Fruit fly (Drosophila melanogaster) whole organism, embryonic: ENCODE measurements around the gene PpV.

ENCODE experiments used
- Asciz ChIP-seq: fragments of 200-800 bp; sonication (Bioruptor generic); optimal IDR thresholded peaks from 2 replicates; lab custom pipeline; 2017; ENCODE audit warnings: missing biosample characterization, mild to moderate bottlenecking, missing genetic modification characterization, missing genetic modification reagents
- Awh ChIP-seq: fragments of 200-800 bp; sonication (Bioruptor generic); IDR thresholded peaks from 2 replicates; pipeline ENCODE4, ENCODE4 v1.3.6; 2022; ENCODE audit warnings: missing biosample characterization, missing genetic modification characterization
- B-H1 ChIP-seq: fragments of 200-800 bp; sonication (Bioruptor generic); IDR thresholded peaks from 3 replicates; pipeline ENCODE4 v1.3.6; 2022; ENCODE audit warnings: missing biosample characterization, missing genetic modification characterization
- CG10209 ChIP-seq: fragments of 200-800 bp; sonication (Bioruptor generic); optimal IDR thresholded peaks from 3 replicates; lab custom pipeline; 2017; ENCODE audit warnings: missing biosample characterization, mild to moderate bottlenecking, missing genetic modification characterization, missing genetic modification reagents
- CG10654 ChIP-seq: fragments of 200-800 bp; sonication (Bioruptor generic); optimal IDR thresholded peaks from 2 replicates; lab custom pipeline; 2016; ENCODE audit warnings: missing biosample characterization, missing genetic modification characterization
- CG10959 ChIP-seq: fragments of 200-800 bp; sonication (Bioruptor generic); IDR thresholded peaks from 2 replicates; pipeline ENCODE4 v1.3.6; 2022; ENCODE audit warnings: missing biosample characterization, missing genetic modification characterization
- CG12104 ChIP-seq: fragments of 200-800 bp; sonication (Bioruptor generic); optimal IDR thresholded peaks from 3 replicates; lab custom pipeline; 2016; ENCODE audit warnings: missing biosample characterization, missing genetic modification characterization
- CG12219 ChIP-seq: fragments of 200-800 bp; sonication (Bioruptor generic); optimal IDR thresholded peaks from 3 replicates; lab custom pipeline; 2018; ENCODE audit warnings: missing biosample characterization, mild to moderate bottlenecking, missing genetic modification characterization
- CG14860 ChIP-seq: fragments of 200-800 bp; sonication (Bioruptor generic); IDR thresholded peaks from 3 replicates; pipeline ENCODE4 v1.3.6; 2022; ENCODE audit warnings: missing biosample characterization, missing genetic modification characterization; ENCODE audit not compliant: partially characterized antibody
- CG1602 ChIP-seq: fragments of 200-800 bp; sonication (Bioruptor generic); optimal IDR thresholded peaks from 3 replicates; lab custom pipeline; 2016; ENCODE audit warnings: missing biosample characterization, missing genetic modification characterization
- CG16815 ChIP-seq: fragments of 200-800 bp; sonication (Bioruptor generic); optimal IDR thresholded peaks from 3 replicates; lab custom pipeline; 2017; ENCODE audit warnings: missing biosample characterization, mild to moderate bottlenecking, missing genetic modification characterization
- CG18011 ChIP-seq: fragments of 200-800 bp; sonication (Bioruptor generic); optimal IDR thresholded peaks from 2 replicates; lab custom pipeline; 2017; ENCODE audit warnings: missing biosample characterization, missing genetic modification characterization, mild to moderate bottlenecking, moderate library complexity, missing genotype
- CG18262 ChIP-seq: fragments of 200-800 bp; optimal IDR thresholded peaks from 3 replicates; lab custom pipeline; 2019; ENCODE audit warnings: missing biosample characterization, mild to moderate bottlenecking, missing genetic modification characterization, moderate library complexity
- CG18599 ChIP-seq: fragments of 200-800 bp; sonication (Bioruptor generic); optimal IDR thresholded peaks from 3 replicates; lab custom pipeline; 2017; ENCODE audit warnings: missing biosample characterization, missing genetic modification characterization, mild to moderate bottlenecking, moderate library complexity, missing genetic modification reagents
- CG2202 ChIP-seq: fragments of 200-800 bp; sonication (Bioruptor generic); optimal IDR thresholded peaks from 2 replicates; lab custom pipeline; 2018; ENCODE audit warnings: missing biosample characterization, mild to moderate bottlenecking, missing genetic modification characterization
- CG8388 ChIP-seq: fragments of 200-800 bp; sonication (Bioruptor generic); optimal IDR thresholded peaks from 2 replicates; lab custom pipeline; 2019; ENCODE audit warnings: missing biosample characterization, mild to moderate bottlenecking, missing genetic modification characterization, moderate library complexity
- CG8765 ChIP-seq: fragments of 200-800 bp; sonication (Bioruptor generic); IDR thresholded peaks from 2 replicates; pipeline ENCODE4 v1.3.6; 2022; ENCODE audit warnings: missing biosample characterization, missing genetic modification characterization
- CG9437 ChIP-seq: fragments of 200-800 bp; sonication (Bioruptor generic); optimal IDR thresholded peaks from 2 replicates; lab custom pipeline; 2018; ENCODE audit warnings: missing biosample characterization, mild to moderate bottlenecking, missing genetic modification characterization
- CG9876 ChIP-seq: fragments of 200-800 bp; sonication (Bioruptor generic); optimal IDR thresholded peaks from 2 replicates; lab custom pipeline; 2016; ENCODE audit warnings: missing biosample characterization, missing genetic modification characterization
- CG9932 ChIP-seq: fragments of 200-800 bp; sonication (Bioruptor generic); IDR thresholded peaks from 2 replicates; pipeline ENCODE4 v1.3.6; 2022; ENCODE audit warnings: missing biosample characterization, missing genetic modification characterization
- CHES-1-like ChIP-seq: fragments of 200-800 bp; sonication (Bioruptor generic); optimal IDR thresholded peaks from 2 replicates; lab custom pipeline; 2016; ENCODE audit warnings: missing biosample characterization, missing genetic modification characterization
- Dbx ChIP-seq: fragments of 200-800 bp; sonication (Bioruptor generic); IDR thresholded peaks from 3 replicates; pipeline ENCODE4 v1.3.6; 2022; ENCODE audit warnings: missing biosample characterization, missing genetic modification characterization
- Dip2 ChIP-seq: fragments of 200-800 bp; sonication (Bioruptor generic); IDR thresholded peaks from 2 replicates; pipeline ENCODE4 v1.3.6; 2022; ENCODE audit warnings: missing biosample characterization, missing genetic modification characterization
- Fer3 ChIP-seq: fragments of 200-800 bp; sonication (Bioruptor generic); optimal IDR thresholded peaks from 2 replicates; lab custom pipeline; 2018; ENCODE audit warnings: missing biosample characterization, mild to moderate bottlenecking, missing genetic modification characterization, moderate library complexity
- H15 ChIP-seq: fragments of 200-800 bp; sonication (Bioruptor generic); IDR thresholded peaks from 3 replicates; pipeline ENCODE4 v1.3.6; 2022; ENCODE audit warnings: missing biosample characterization, missing genetic modification characterization
- Jarid2 ChIP-seq: fragments of 200-800 bp; sonication (Bioruptor generic); optimal IDR thresholded peaks from 3 replicates; lab custom pipeline; 2017; ENCODE audit warnings: mild to moderate bottlenecking, missing biosample characterization, missing genetic modification reagents, missing genetic modification characterization
- MBD-R2 ChIP-seq: fragments of 200-800 bp; sonication (Bioruptor generic); IDR thresholded peaks from 2 replicates; pipeline ENCODE4 v1.3.6; 2022; ENCODE audit warnings: missing biosample characterization, missing genetic modification characterization
- MTF-1 ChIP-seq: fragments of 200-800 bp; sonication (Bioruptor generic); optimal IDR thresholded peaks from 2 replicates; lab custom pipeline; 2018; ENCODE audit warnings: missing biosample characterization, mild to moderate bottlenecking, missing genetic modification characterization, borderline replicate concordance
- Sin3A ChIP-seq: fragments of >200 bp; optimal IDR thresholded peaks from 2 replicates; lab custom pipeline; 2018
- Sox100B ChIP-seq: fragments of 200-800 bp; sonication (Bioruptor generic); optimal IDR thresholded peaks from 3 replicates; lab custom pipeline; 2018; ENCODE audit warnings: missing biosample characterization, mild to moderate bottlenecking, missing genetic modification characterization
- Sry-δ ChIP-seq: fragments of 200-800 bp; sonication (Bioruptor generic); optimal IDR thresholded peaks from 2 replicates; lab custom pipeline; 2016; ENCODE audit warnings: missing biosample characterization, missing genetic modification characterization
- Tbp ChIP-seq: fragments of >200 bp; optimal IDR thresholded peaks from 2 replicates; lab custom pipeline; 2018; ENCODE audit warnings: missing biosample characterization, missing genetic modification characterization
- Usf ChIP-seq: fragments of 200-800 bp; sonication (Bioruptor generic); optimal IDR thresholded peaks from 2 replicates; lab custom pipeline; 2017; ENCODE audit warnings: missing genotype, missing biosample characterization, missing genetic modification characterization
- Xrp1 ChIP-seq: fragments of 200-800 bp; sonication (Bioruptor generic); IDR thresholded peaks from 2 replicates; pipeline ENCODE4 v1.3.6; 2022; ENCODE audit warnings: missing biosample characterization, missing genetic modification characterization
- amos ChIP-seq: fragments of 200-800 bp; sonication (Bioruptor generic); IDR thresholded peaks from 2 replicates; pipeline ENCODE4 v1.3.6; 2022; ENCODE audit warnings: missing biosample characterization, missing genetic modification characterization; ENCODE audit not compliant: partially characterized antibody
- ara ChIP-seq: fragments of 200-800 bp; sonication (Bioruptor generic); IDR thresholded peaks from 2 replicates; pipeline ENCODE4 v1.3.6; 2022; ENCODE audit warnings: missing biosample characterization, missing genetic modification characterization
- ash1 ChIP-seq: fragments of 200-800 bp; sonication (Bioruptor generic); optimal IDR thresholded peaks from 2 replicates; lab custom pipeline; 2018; ENCODE audit warnings: missing biosample characterization, mild to moderate bottlenecking, missing genetic modification characterization
- bbx ChIP-seq: fragments of 200-800 bp; sonication (Bioruptor generic); IDR thresholded peaks from 2 replicates; pipeline ENCODE4 v1.3.6; 2022; ENCODE audit warnings: missing biosample characterization, missing genetic modification characterization; ENCODE audit not compliant: partially characterized antibody
- cas ChIP-seq: fragments of 200-800 bp; sonication (Bioruptor generic); IDR thresholded peaks from 2 replicates; pipeline ENCODE4 v1.3.6; 2022; ENCODE audit warnings: missing biosample characterization, missing genetic modification characterization
- chinmo ChIP-seq: fragments of 200-800 bp; sonication (Bioruptor generic); IDR thresholded peaks from 4 replicates; pipeline ENCODE4 v1.3.6; 2022; ENCODE audit warnings: missing biosample characterization, missing genetic modification characterization; ENCODE audit not compliant: partially characterized antibody
- chm ChIP-seq: fragments of 200-800 bp; sonication (Bioruptor generic); IDR thresholded peaks from 2 replicates; pipeline ENCODE4 v1.3.6; 2022; ENCODE audit warnings: missing biosample characterization, missing genetic modification characterization
- dpn ChIP-seq, 2 experiments: fragments of 200-800 bp; sonication (Bioruptor generic); optimal IDR thresholded peaks; 3 replicates each; lab custom pipeline; 2016; ENCODE audit warnings: missing biosample characterization in 2 of 2, missing genetic modification characterization in 2 of 2
- eve ChIP-seq, 2 experiments: fragments of >200 bp; optimal IDR thresholded peaks; 2 replicates each; lab custom pipeline; 2017; ENCODE audit warnings: missing biosample characterization in 2 of 2, missing genetic modification characterization in 2 of 2
- fd64A ChIP-seq: fragments of 200-800 bp; sonication (Bioruptor generic); optimal IDR thresholded peaks from 3 replicates; lab custom pipeline; 2018; ENCODE audit warnings: missing biosample characterization, mild to moderate bottlenecking, missing genetic modification characterization
- gce ChIP-seq: fragments of 200-800 bp; sonication (Bioruptor generic); IDR thresholded peaks from 3 replicates; pipeline ENCODE4 v1.3.6; 2022; ENCODE audit warnings: missing biosample characterization, missing genetic modification characterization
- hkb ChIP-seq, 2 experiments: fragments of 200-800 bp in 1 of 2; fragments of >200 bp in 1 of 2; sonication (Bioruptor generic) in 1 of 2; IDR thresholded peaks in 1 of 2; optimal IDR thresholded peaks in 1 of 2; 2 replicates each; pipeline versions ENCODE4 v1.3.6 to Lab custom; 2017 to 2022; ENCODE audit warnings: missing biosample characterization in 1 of 2, missing genetic modification characterization in 1 of 2
- kay ChIP-seq: fragments of 200-800 bp; sonication (Bioruptor generic); optimal IDR thresholded peaks from 2 replicates; lab custom pipeline; 2016; ENCODE audit warnings: missing biosample characterization, missing genetic modification characterization
- lola ChIP-seq, 3 experiments: fragments of >200 bp in 2 of 3; fragments of 200-800 bp in 1 of 3; sonication (Bioruptor generic) in 1 of 3; optimal IDR thresholded peaks; 2 replicates each; lab custom pipeline; 2017 to 2019; ENCODE audit warnings: missing biosample characterization in 3 of 3, missing genetic modification characterization in 3 of 3, mild to moderate bottlenecking in 1 of 3, moderate library complexity in 1 of 3
- mirr ChIP-seq: fragments of 200-800 bp; sonication (Bioruptor generic); optimal IDR thresholded peaks from 3 replicates; lab custom pipeline; 2018; ENCODE audit warnings: missing biosample characterization, mild to moderate bottlenecking, missing genetic modification characterization
- org-1 ChIP-seq: fragments of 200-800 bp; sonication (Bioruptor generic); optimal IDR thresholded peaks from 2 replicates; lab custom pipeline; 2017; ENCODE audit warnings: missing biosample characterization, missing genetic modification characterization

PpV gene

dm6 chrX:6353613-6353986, 19.1 kb downstream of the PpV start (continued):
- TF ChIP-seq mirr (no peak), CG8388 (GFP tag; lab: Kevin White, UChicago) (peak; percentile 88), Sin3A (lab: Kevin White, UChicago) (no peak), kay (peak; percentile 66), fd64A (GFP tag; lab: Kevin White, UChicago) (peak; percentile 39), gce (GFP tag; lab: Robert Waterston, UW) (peak; percentile 64; the same call in 1 of the 3 replicates), CG10959 (GFP tag; lab: Robert Waterston, UW) (peak; percentile 46; the same call in 1 of the 2 replicates), hkb (optimal IDR thresholded peaks at IDR 0.05; lab: Kevin White, UChicago) (no peak), hkb (GFP tag; IDR thresholded peaks at IDR 0.05; lab: Robert Waterston, UW) (peak; percentile 85), Tbp (GFP tag; lab: Kevin White, UChicago) (no peak), CG1602 (peak; percentile 76), ara (GFP tag; lab: Robert Waterston, UW) (peak; percentile 78), Asciz (peak; percentile 84), CG12219 (GFP tag; lab: Kevin White, UChicago) (peak; percentile 77), CG10209 (peak; percentile 89), B-H1 (GFP tag; lab: Robert Waterston, UW) (peak; percentile 72), ash1 (GFP tag; lab: Kevin White, UChicago) (no peak), CG18599 (peak; percentile 93), MBD-R2 (GFP tag; lab: Robert Waterston, UW) (peak; percentile 40; the same call in 1 of the 2 replicates), dpn (GFP tag; optimal IDR thresholded peaks at IDR 0.05; lab: Kevin White, UChicago) (peak; percentile 57 to 77), Sox100B (GFP tag; lab: Kevin White, UChicago) (peak; percentile 93), CG2202 (tag; lab: Kevin White, UChicago) (peak; percentile 68), CG9876 (GFP tag; lab: Kevin White, UChicago) (no peak), Xrp1 (GFP tag; lab: Robert Waterston, UW) (peak; percentile 89), H15 (GFP tag; lab: Robert Waterston, UW) (peak; percentile 68), CG10654 (peak; percentile 74), MTF-1 (peak; percentile 57), CG9437 (GFP tag; lab: Kevin White, UChicago) (peak; percentile 75), Dbx (peak; percentile 84), CG14860 (no peak), CG18262 (peak; percentile 92), Awh (GFP tag; lab: Robert Waterston, UW) (peak; percentile 53; the same call in 1 of the 2 replicates), Jarid2 (GFP tag; lab: Kevin White, UChicago) (peak; percentile 65), CG18011 (GFP tag; lab: Kevin White, UChicago) (no peak), chinmo (GFP tag; lab: Robert Waterston, UW) (no peak), Sry-δ (GFP tag; lab: Kevin White, UChicago) (no peak), org-1 (GFP tag; lab: Kevin White, UChicago) (peak; percentile 87), CG16815 (GFP tag; lab: Kevin White, UChicago) (peak; percentile 81), cas (0 out of 2 replicates have a peak, but pooled peaks have one; percentile 75), Usf (peak; percentile 65), chm (GFP tag; lab: Robert Waterston, UW) (peak; percentile 56; the same call in 1 of the 2 replicates), lola (GFP tag; optimal IDR thresholded peaks at IDR 0.05; lab: Kevin White, UChicago) (peak in 1 of 3 experiments; percentile 87), Fer3 (tag; lab: Kevin White, UChicago) (peak; percentile 88), CG8765 (peak; percentile 55), amos (no peak), eve (GFP tag; optimal IDR thresholded peaks at IDR 0.05; lab: Kevin White, UChicago) (peak in 1 of 2 experiments; percentile 94), CHES-1-like (no peak), CG9932 (GFP tag; lab: Robert Waterston, UW) (peak; percentile 79), Dip2 (no peak), CG12104 (GFP tag; lab: Kevin White, UChicago) (peak; percentile 82), bbx (GFP tag; lab: Robert Waterston, UW) (no peak)
